Fruit fly (Drosophila melanogaster) whole organism, adult: ENCODE measurements around the gene Met.
A peak's percentile ranks its signal among the peaks of the same experiment; 100 is the strongest.

Source experiments
- CG14711 ChIP-seq: fragments of 200-800 bp; sonication (Bioruptor generic); optimal IDR thresholded peaks from 2 replicates; lab custom pipeline; 2018; ENCODE audit warnings: missing biosample characterization, mild to moderate bottlenecking, missing genetic modification characterization, moderate library complexity
- CG7101 ChIP-seq: fragments of 200-800 bp; sonication (Bioruptor generic); optimal IDR thresholded peaks from 2 replicates; lab custom pipeline; 2018; ENCODE audit warnings: missing biosample characterization, mild to moderate bottlenecking, missing genetic modification characterization, moderate library complexity
- Clk ChIP-seq: fragments of 200-800 bp; sonication (Bioruptor generic); optimal IDR thresholded peaks from 2 replicates; lab custom pipeline; 2017; ENCODE audit warnings: missing biosample characterization, missing genetic modification characterization
- bab1 ChIP-seq: fragments of 200-800 bp; sonication (Bioruptor generic); optimal IDR thresholded peaks from 3 replicates; lab custom pipeline; 2019; ENCODE audit warnings: missing biosample characterization, mild to moderate bottlenecking, missing genetic modification characterization, moderate library complexity
- cic ChIP-seq: fragments of 200-800 bp; sonication (Bioruptor generic); optimal IDR thresholded peaks from 2 replicates; lab custom pipeline; 2017; ENCODE audit warnings: missing biosample characterization, mild to moderate bottlenecking, missing genetic modification characterization, moderate library complexity
- kay ChIP-seq: fragments of 200-800 bp; sonication (Bioruptor generic); peaks from one replicate; lab custom pipeline; 2016; ENCODE audit warnings: missing biosample characterization, missing genetic modification characterization, borderline replicate concordance
- tj ChIP-seq: fragments of 200-800 bp; sonication (Bioruptor generic); optimal IDR thresholded peaks from 3 replicates; lab custom pipeline; 2017; ENCODE audit warnings: missing biosample characterization, mild to moderate bottlenecking, missing genetic modification characterization, moderate library complexity

The Met gene

dm6 chrX:11660476-11660875, 44.6 kb downstream of the Met start:
- TF ChIP-seq tj (GFP tag; lab: Kevin White, UChicago) (no peak), CG7101 (peak; percentile 43), CG14711 (tag; lab: Kevin White, UChicago) (no peak)

- TF ChIP-seq bab1 (GFP tag; lab: Kevin White, UChicago) (no peak), kay (GFP tag; lab: Kevin White, UChicago) (no peak), Clk (GFP tag; lab: Kevin White, UChicago) (no peak), cic (GFP tag; lab: Kevin White, UChicago) (no peak)
Measured at dm6 chrX:11664058-11664457, 48.1 kb downstream of the Met start.
